Worm (Caenorhabditis elegans) whole organism, L3 larva: ENCODE measurements around the gene C37E2.3.

Experiments used
- ama-1 ChIP-seq: fragments of 150-350 bp; optimal IDR thresholded peaks from 2 replicates; lab custom pipeline; 2018
- fkh-10 ChIP-seq: sonication (generic microtip); optimal IDR thresholded peaks from 2 replicates; lab custom pipeline; 2017; ENCODE audit warnings: missing biosample characterization, missing genetic modification reagents, missing genetic modification characterization
- lin-15B ChIP-seq: fragments of 150-350 bp; optimal IDR thresholded peaks from 2 replicates; lab custom pipeline; 2014; ENCODE audit warnings: missing biosample characterization, missing genetic modification characterization
- lin-39 ChIP-seq: fragments of 150-350 bp; optimal IDR thresholded peaks from 2 replicates; lab custom pipeline; 2018; ENCODE audit warnings: missing biosample characterization, missing genetic modification reagents, missing genetic modification characterization
- nhr-11 ChIP-seq: fragments of 150-350 bp; optimal IDR thresholded peaks from 2 replicates; lab custom pipeline; 2014; ENCODE audit warnings: missing biosample characterization, missing genetic modification characterization
- pqm-1 ChIP-seq: fragments of 150-350 bp; optimal IDR thresholded peaks from 2 replicates; lab custom pipeline; 2017; ENCODE audit warnings: missing biosample characterization, missing genetic modification characterization, inconsistent platforms
- sea-2 ChIP-seq: fragments of 150-350 bp; sonication (generic microtip); optimal IDR thresholded peaks from 4 replicates; lab custom pipeline; 2014; ENCODE audit warnings: missing biosample characterization, missing genetic modification reagents, missing genetic modification characterization
- skn-1 ChIP-seq: fragments of 150-350 bp; optimal IDR thresholded peaks from 2 replicates; lab custom pipeline; 2014; ENCODE audit warnings: missing biosample characterization, missing genetic modification characterization
- snpc-4 ChIP-seq: fragments of 150-350 bp; optimal IDR thresholded peaks from 2 replicates; lab custom pipeline; 2014; ENCODE audit warnings: missing biosample characterization, missing genetic modification characterization
- unc-39 ChIP-seq: sonication (generic microtip); optimal IDR thresholded peaks from 4 replicates; lab custom pipeline; 2017; ENCODE audit warnings: missing biosample characterization, missing genetic modification characterization
- ztf-11 ChIP-seq: fragments of 150-350 bp; optimal IDR thresholded peaks from 2 replicates; lab custom pipeline; 2014; ENCODE audit warnings: missing biosample characterization, missing genetic modification characterization

- TF ChIP-seq snpc-4 (tag; lab: Kevin White, UChicago) = no peak
- no peak for TF ChIP-seq lin-39 (tag; lab: Kevin White, UChicago)
- no peak for TF ChIP-seq nhr-11 (tag; lab: Kevin White, UChicago)
- no peak for TF ChIP-seq unc-39 (tag; lab: Kevin White, UChicago)
- no peak for TF ChIP-seq ama-1 (lab: Kevin White, UChicago)
- TF ChIP-seq ztf-11 (tag; lab: Kevin White, UChicago) = no peak
- TF ChIP-seq skn-1 (tag; lab: Kevin White, UChicago) = no peak
- TF ChIP-seq lin-15B (tag; lab: Kevin White, UChicago) = no peak
- TF ChIP-seq fkh-10 (GFP tag; lab: Kevin White, UChicago) = no peak
- TF ChIP-seq pqm-1 (tag; lab: Kevin White, UChicago) = no peak
- TF ChIP-seq sea-2 (GFP tag; lab: Kevin White, UChicago) = no peak
These were observed 27.6 kb upstream of the C37E2.3 start for ce11 chrX:14152644-14153043.
